Fruit fly (Drosophila melanogaster) whole organism: ENCODE measurements around the gene Fmr1.

ENCODE experiments used
- EcR ChIP-seq, 2 experiments: fragments of >200 bp; optimal IDR thresholded peaks; 2 replicates each; lab custom pipeline; 2017; ENCODE audit warnings: missing biosample characterization in 2 of 2, missing genetic modification characterization in 2 of 2, missing genetic modification reagents in 2 of 2
- pan ChIP-seq: fragments of >200 bp; optimal IDR thresholded peaks from 2 replicates; lab custom pipeline; 2017

dm6 chr3R:10133419-10134340 is 23.8 kb upstream of the Fmr1 start:
- TF ChIP-seq pan (lab: Kevin White, UChicago) = no peak
- TF ChIP-seq EcR (GFP tag; optimal IDR thresholded peaks at IDR 0.05; lab: Kevin White, UChicago) = no peak
